Worm (Caenorhabditis elegans) whole organism, L4 larva: Measurements from ENCODE around the gene pdzd-8.

Experiments used
- D1046.2 ChIP-seq: fragments of 200-800 bp; sonication (Bioruptor generic); IDR thresholded peaks from 2 replicates; pipeline ENCODE4 v1.3.6; 2022; ENCODE audit warnings: missing genetic modification characterization, missing compliant biosample characterization
- F26F4.8 ChIP-seq: fragments of 200-800 bp; sonication (Bioruptor generic); conservative IDR thresholded peaks from 2 replicates; pipeline ENCODE4 v1.3.6; 2022; ENCODE audit warnings: missing genetic modification characterization, missing compliant biosample characterization
- T20F7.1 ChIP-seq: fragments of 200-800 bp; sonication (Bioruptor generic); optimal IDR thresholded peaks from 2 replicates; lab custom pipeline; 2018; ENCODE audit warnings: mild to moderate bottlenecking, missing genetic modification characterization, missing compliant biosample characterization
- Y105C5A.15 ChIP-seq: fragments of 200-800 bp; sonication (Bioruptor generic); IDR thresholded peaks from 2 replicates; pipeline ENCODE4 v1.3.6; 2022; ENCODE audit warnings: missing genetic modification characterization, missing compliant biosample characterization
- Y48G9A.11 ChIP-seq: fragments of 200-800 bp; sonication (Bioruptor generic); IDR thresholded peaks from 2 replicates; pipeline ENCODE4 v1.3.6; 2022; ENCODE audit warnings: missing genetic modification reagents, missing genetic modification characterization, missing compliant biosample characterization
- Y5F2A.4 ChIP-seq: fragments of 200-800 bp; sonication (Bioruptor generic); optimal IDR thresholded peaks from 2 replicates; lab custom pipeline; 2018; ENCODE audit warnings: mild to moderate bottlenecking, missing genetic modification characterization, missing compliant biosample characterization
- Y75B8A.6 ChIP-seq: fragments of 200-800 bp; sonication (Bioruptor generic); IDR thresholded peaks from 2 replicates; pipeline ENCODE4 v1.3.6; 2022; ENCODE audit warnings: missing genetic modification reagents, missing genetic modification characterization, missing compliant biosample characterization
- aha-1 ChIP-seq: fragments of 150-350 bp; peaks from one replicate; lab custom pipeline; 2014; ENCODE audit warnings: missing biosample characterization, missing genetic modification characterization
- ama-1 ChIP-seq: fragments of 150-350 bp; optimal IDR thresholded peaks from 2 replicates; lab custom pipeline; 2014; ENCODE audit warnings: inconsistent platforms, mixed read lengths
- arid-1 ChIP-seq: fragments of 200-800 bp; sonication (Bioruptor generic); conservative IDR thresholded peaks from 2 replicates; pipeline ENCODE4 v1.3.6; 2022; ENCODE audit warnings: missing genetic modification reagents, missing genetic modification characterization, missing compliant biosample characterization
- attf-4 ChIP-seq: sonication (generic microtip); optimal IDR thresholded peaks from 3 replicates; lab custom pipeline; 2017; ENCODE audit warnings: missing biosample characterization, missing genetic modification characterization
- ceh-20 ChIP-seq: fragments of 200-800 bp; sonication (Bioruptor generic); IDR thresholded peaks from 2 replicates; pipeline ENCODE4 v1.3.6; 2022; ENCODE audit warnings: missing genetic modification reagents, missing genetic modification characterization, missing compliant biosample characterization
- ceh-32 ChIP-seq: sonication (generic microtip); optimal IDR thresholded peaks from 2 replicates; lab custom pipeline; 2016; ENCODE audit warnings: mild to moderate bottlenecking, missing genetic modification characterization, missing compliant biosample characterization; ENCODE audit not compliant: poor library complexity
- ces-1 ChIP-seq: fragments of 150-350 bp; sonication (generic microtip); optimal IDR thresholded peaks from 4 replicates; lab custom pipeline; 2014; ENCODE audit warnings: missing biosample characterization, missing genetic modification reagents, missing genetic modification characterization
- cey-2 ChIP-seq: sonication (generic microtip); optimal IDR thresholded peaks from 3 replicates; lab custom pipeline; 2017; ENCODE audit warnings: missing genetic modification characterization, mild to moderate bottlenecking, missing compliant biosample characterization, antibody characterized with exemption, borderline replicate concordance; ENCODE audit not compliant: insufficient read depth
- daf-19 ChIP-seq: fragments of 200-800 bp; sonication (Bioruptor generic); conservative IDR thresholded peaks from 2 replicates; pipeline ENCODE4 v1.3.6; 2022; ENCODE audit warnings: missing genetic modification characterization, missing compliant biosample characterization
- dpl-1 ChIP-seq: fragments of 150-350 bp; optimal IDR thresholded peaks from 2 replicates; lab custom pipeline; 2014; ENCODE audit warnings: missing biosample characterization, missing genetic modification reagents, missing genetic modification characterization
- duxl-1 ChIP-seq: sonication (generic microtip); optimal IDR thresholded peaks from 2 replicates; lab custom pipeline; 2016; ENCODE audit warnings: mild to moderate bottlenecking, missing genetic modification characterization, moderate library complexity, missing compliant biosample characterization; ENCODE audit not compliant: poor library complexity
- dve-1 ChIP-seq: sonication (generic microtip); optimal IDR thresholded peaks from 2 replicates; lab custom pipeline; 2017; ENCODE audit warnings: antibody characterized with exemption, mild to moderate bottlenecking, missing genetic modification characterization, missing compliant biosample characterization; ENCODE audit not compliant: insufficient read depth
- hif-1 ChIP-seq, 2 experiments: sonication (generic microtip); optimal IDR thresholded peaks; 2 replicates each; lab custom pipeline; 2016 to 2017; ENCODE audit warnings: missing compliant biosample characterization in 2 of 2, missing genetic modification characterization in 2 of 2, missing genetic modification reagents in 2 of 2, missing genotype in 2 of 2, mild to moderate bottlenecking in 1 of 2
- hlh-30 ChIP-seq: sonication (generic microtip); optimal IDR thresholded peaks from 2 replicates; lab custom pipeline; 2017; ENCODE audit warnings: antibody characterized with exemption, mild to moderate bottlenecking, missing genetic modification characterization, missing compliant biosample characterization; ENCODE audit not compliant: insufficient read depth
- lin-1 ChIP-seq: fragments of 200-800 bp; sonication (Bioruptor generic); IDR thresholded peaks from 2 replicates; pipeline ENCODE4 v1.3.6; 2022; ENCODE audit warnings: missing genetic modification reagents, missing genetic modification characterization, missing compliant biosample characterization
- lin-13 ChIP-seq: fragments of 150-350 bp; optimal IDR thresholded peaks from 2 replicates; lab custom pipeline; 2014; ENCODE audit warnings: missing biosample characterization, missing genetic modification reagents, missing genetic modification characterization
- lin-38 ChIP-seq: fragments of 200-800 bp; sonication (Bioruptor generic); IDR thresholded peaks from 2 replicates; pipeline ENCODE4 v1.3.6; 2022; ENCODE audit warnings: missing genetic modification reagents, missing genetic modification characterization, missing compliant biosample characterization
- lin-39 ChIP-seq: fragments of 150-350 bp; optimal IDR thresholded peaks from 2 replicates; lab custom pipeline; 2014; ENCODE audit warnings: missing biosample characterization, missing genetic modification reagents, missing genetic modification characterization
- lir-3 ChIP-seq: sonication (generic microtip); optimal IDR thresholded peaks from 2 replicates; lab custom pipeline; 2016; ENCODE audit warnings: mild to moderate bottlenecking, missing genetic modification characterization, missing compliant biosample characterization
- lsy-2 ChIP-seq, 2 experiments: fragments of 150-350 bp in 1 of 2; sonication (generic microtip) in 1 of 2; optimal IDR thresholded peaks; 2 replicates each; lab custom pipeline; 2014 to 2017; ENCODE audit warnings: missing biosample characterization in 2 of 2, missing genetic modification characterization in 2 of 2
- madf-9 ChIP-seq: fragments of 200-800 bp; sonication (Bioruptor generic); conservative IDR thresholded peaks from 2 replicates; pipeline ENCODE4 v1.3.6; 2022; ENCODE audit warnings: missing genetic modification reagents, missing genetic modification characterization, missing compliant biosample characterization
- mep-1 ChIP-seq: fragments of 150-350 bp; sonication (generic microtip); optimal IDR thresholded peaks from 3 replicates; lab custom pipeline; 2014; ENCODE audit warnings: missing biosample characterization, missing genetic modification characterization
- mes-2 ChIP-seq: sonication (generic microtip); optimal IDR thresholded peaks from 2 replicates; lab custom pipeline; 2016; ENCODE audit warnings: missing genotype, mild to moderate bottlenecking, missing genetic modification characterization, missing compliant biosample characterization; ENCODE audit not compliant: poor library complexity, severe bottlenecking
- mxl-2 ChIP-seq: fragments of 200-800 bp; sonication (Bioruptor generic); conservative IDR thresholded peaks from 2 replicates; pipeline ENCODE4 v1.3.6; 2022; ENCODE audit warnings: missing genetic modification reagents, missing genetic modification characterization, missing compliant biosample characterization
- nhr-11 ChIP-seq: fragments of 150-350 bp; optimal IDR thresholded peaks from 2 replicates; lab custom pipeline; 2014; ENCODE audit warnings: missing biosample characterization, missing genetic modification characterization
- nhr-28 ChIP-seq: fragments of 150-350 bp; optimal IDR thresholded peaks from 2 replicates; lab custom pipeline; 2014; ENCODE audit warnings: missing biosample characterization, missing genetic modification characterization
- nhr-41 ChIP-seq: fragments of 200-800 bp; sonication (Bioruptor generic); IDR thresholded peaks from 2 replicates; pipeline ENCODE4 v1.3.6; 2022; ENCODE audit warnings: missing genetic modification reagents, missing genetic modification characterization, missing compliant biosample characterization
- nhr-77 ChIP-seq: fragments of 150-350 bp; optimal IDR thresholded peaks from 2 replicates; lab custom pipeline; 2014; ENCODE audit warnings: missing biosample characterization, missing genetic modification characterization
- php-3 ChIP-seq: fragments of 200-800 bp; sonication (Bioruptor generic); IDR thresholded peaks from 2 replicates; pipeline ENCODE4 v1.3.6; 2022; ENCODE audit warnings: missing genetic modification reagents, missing genetic modification characterization, missing compliant biosample characterization
- rbr-2 ChIP-seq: sonication (generic microtip); optimal IDR thresholded peaks from 2 replicates; lab custom pipeline; 2016; ENCODE audit warnings: missing genotype, missing genetic modification characterization, missing compliant biosample characterization
- sdz-12 ChIP-seq: fragments of 200-800 bp; sonication (Bioruptor generic); optimal IDR thresholded peaks from 2 replicates; lab custom pipeline; 2018; ENCODE audit warnings: mild to moderate bottlenecking, missing genetic modification characterization, missing compliant biosample characterization
- snpc-1.2 ChIP-seq: fragments of 200-800 bp; sonication (Bioruptor generic); IDR thresholded peaks from 2 replicates; pipeline ENCODE4 v1.3.6; 2022; ENCODE audit warnings: missing genetic modification reagents, missing genetic modification characterization, missing compliant biosample characterization
- spr-3 ChIP-seq: fragments of 200-800 bp; sonication (Bioruptor generic); optimal IDR thresholded peaks from 2 replicates; lab custom pipeline; 2018; ENCODE audit warnings: mild to moderate bottlenecking, missing genetic modification characterization, missing compliant biosample characterization
- tag-97 ChIP-seq: fragments of 200-800 bp; sonication (Bioruptor generic); IDR thresholded peaks from 2 replicates; pipeline ENCODE4 v1.3.6; 2022; ENCODE audit warnings: missing genetic modification characterization, missing compliant biosample characterization
- tra-1 ChIP-seq: fragments of 200-800 bp; sonication (Bioruptor generic); IDR thresholded peaks from 2 replicates; pipeline ENCODE4 v1.3.6; 2022; ENCODE audit warnings: missing genetic modification reagents, missing genetic modification characterization, missing compliant biosample characterization
- unc-130 ChIP-seq: sonication (generic microtip); optimal IDR thresholded peaks from 2 replicates; lab custom pipeline; 2016; ENCODE audit warnings: missing genetic modification reagents, missing genetic modification characterization, missing compliant biosample characterization
- zfp-2 ChIP-seq: sonication (generic microtip); optimal IDR thresholded peaks from 2 replicates; lab custom pipeline; 2016; ENCODE audit warnings: mild to moderate bottlenecking, missing genetic modification characterization, missing compliant biosample characterization
- zip-2 ChIP-seq: fragments of 150-350 bp; optimal IDR thresholded peaks from 2 replicates; lab custom pipeline; 2014; ENCODE audit warnings: missing biosample characterization, missing genetic modification characterization
- ztf-11 ChIP-seq: fragments of 150-350 bp; optimal IDR thresholded peaks from 2 replicates; lab custom pipeline; 2014; ENCODE audit warnings: missing biosample characterization, missing genetic modification characterization

The pdzd-8 gene

ce11 chrIV:8975331-8975625 lies at the start of gene pdzd-8:
TSS of gene pdzd-8 (plus strand) at chrIV:8975526.
- TF ChIP-seq ces-1 (no peak), tra-1 (GFP tag; lab: Robert Waterston, UW) (no peak), lin-13 (GFP tag; lab: Kevin White, UChicago) (no peak), lsy-2 (tag; optimal IDR thresholded peaks at IDR 0.05; lab: Kevin White, UChicago) (no peak), lin-38 (GFP tag; lab: Robert Waterston, UW) (no peak), mep-1 (no peak), dpl-1 (GFP tag; lab: Kevin White, UChicago) (no peak), rbr-2 (no peak), nhr-77 (tag; lab: Kevin White, UChicago) (no peak), ceh-32 (no peak)
- TF ChIP-seq, all 104 proteins: peak for 0

ce11 chrIV:8925990-8926389 lies 49.3 kb upstream of the pdzd-8 start, which contains the start of the genes D1046.2 and cfim-2:
TSS of gene D1046.2 (minus strand) at chrIV:8926067.
TSS of gene cfim-2 (plus strand) at chrIV:8926324.
- TF ChIP-seq mes-2 (peak; percentile 38), cey-2 (no peak), Y75B8A.6 (no peak), dve-1 (tag; lab: Kevin White, UChicago) (peak; percentile 12), php-3 (GFP tag; lab: Robert Waterston, UW) (no peak), duxl-1 (tag; lab: Kevin White, UChicago) (no peak), snpc-1.2 (GFP tag; lab: Robert Waterston, UW) (no peak), Y105C5A.15 (no peak), hlh-30 (peak; percentile 26), zip-2 (tag; lab: Kevin White, UChicago) (no peak), Y48G9A.11 (GFP tag; lab: Robert Waterston, UW) (no peak), nhr-28 (tag; lab: Kevin White, UChicago) (no peak), T20F7.1 (GFP tag; lab: Kevin White, UChicago) (peak; percentile 97), arid-1 (GFP tag; lab: Robert Waterston, UW) (no peak), ama-1 (lab: Kevin White, UChicago) (no peak), lsy-2 (tag; optimal IDR thresholded peaks at IDR 0.05; lab: Kevin White, UChicago) (peak in 1 of 2 experiments; percentile 57)
- TF ChIP-seq, all 104 proteins: peak for 5

- no peak for TF ChIP-seq daf-19 (GFP tag; lab: Robert Waterston, UW)
- TF ChIP-seq ztf-11, result no peak
- 0 out of 2 replicates have a peak, but pooled peaks have one; percentile 55 for TF ChIP-seq D1046.2
- TF ChIP-seq aha-1 (tag; lab: Kevin White, UChicago), result peak; percentile 90
Observed at ce11 chrIV:8926511-8926910, 48.8 kb upstream of the pdzd-8 start.

ce11 chrIV:8927093-8927492 lies 48.2 kb upstream of the pdzd-8 start:
- TF ChIP-seq lin-39 (tag; lab: Kevin White, UChicago), result no peak
- TF ChIP-seq attf-4, result no peak
- TF ChIP-seq Y5F2A.4 (GFP tag; lab: Kevin White, UChicago), result peak; percentile 83
- TF ChIP-seq nhr-41 (GFP tag; lab: Robert Waterston, UW), result peak; percentile 87
- peak; percentile 74 for TF ChIP-seq lin-13 (GFP tag; lab: Kevin White, UChicago)
- peak; percentile 64 for TF ChIP-seq zfp-2 (tag; lab: Kevin White, UChicago)
- TF ChIP-seq lir-3 (tag; lab: Kevin White, UChicago), result peak; percentile 66
- peak; percentile 72 for TF ChIP-seq mxl-2 (GFP tag; lab: Robert Waterston, UW)
- TF ChIP-seq tag-97 (GFP tag; lab: Robert Waterston, UW), result no peak
- no peak for TF ChIP-seq ceh-32
- TF ChIP-seq nhr-11 (tag; lab: Kevin White, UChicago), result peak; percentile 16
- TF ChIP-seq sdz-12, result peak; percentile 88
- peak; percentile 83 for TF ChIP-seq spr-3 (GFP tag; lab: Kevin White, UChicago)
- TF ChIP-seq duxl-1 (tag; lab: Kevin White, UChicago), result peak; percentile 82
- peak; percentile 92 for TF ChIP-seq madf-9 (GFP tag; lab: Robert Waterston, UW)
- 0 out of 2 replicates have a peak, but pooled peaks have one; percentile 66 for TF ChIP-seq Y75B8A.6
- peak; percentile 45 to 61 for TF ChIP-seq hif-1 (tag; optimal IDR thresholded peaks at IDR 0.05; lab: Kevin White, UChicago)
- TF ChIP-seq lin-1 (GFP tag; lab: Robert Waterston, UW), result peak; percentile 85
- peak; percentile 82 for TF ChIP-seq rbr-2
- TF ChIP-seq aha-1 (tag; lab: Kevin White, UChicago), result peak; percentile 93
- peak; percentile 87 for TF ChIP-seq unc-130 (GFP tag; lab: Kevin White, UChicago)
- peak; percentile 96 for TF ChIP-seq F26F4.8 (GFP tag; lab: Robert Waterston, UW)
- TF ChIP-seq ceh-20 (GFP tag; lab: Robert Waterston, UW), result peak; percentile 84
